Fruit fly (Drosophila melanogaster) whole organism, embryonic: Measurements from ENCODE around the gene CG6067.

ENCODE experiments used
- ATbp ChIP-seq: fragments of 200-800 bp; sonication (Bioruptor generic); optimal IDR thresholded peaks from 2 replicates; lab custom pipeline; 2017; ENCODE audit warnings: missing biosample characterization, mild to moderate bottlenecking, missing genetic modification characterization, missing genetic modification reagents
- Bgb ChIP-seq: fragments of 200-800 bp; sonication (Bioruptor generic); IDR thresholded peaks from 2 replicates; pipeline ENCODE4 v1.3.6; 2022; ENCODE audit warnings: missing biosample characterization, missing genetic modification characterization; ENCODE audit not compliant: partially characterized antibody
- Blimp-1 ChIP-seq: fragments of 200-800 bp; sonication (Bioruptor generic); optimal IDR thresholded peaks from 3 replicates; lab custom pipeline; 2018; ENCODE audit warnings: missing biosample characterization, missing genetic modification characterization, mild to moderate bottlenecking, moderate library complexity, missing genetic modification reagents
- CG10366 ChIP-seq: fragments of 200-800 bp; sonication (Bioruptor generic); IDR thresholded peaks from 2 replicates; pipeline ENCODE4 v1.3.6; 2022; ENCODE audit warnings: missing biosample characterization, missing genetic modification characterization
- CG12391 ChIP-seq: fragments of 200-800 bp; sonication (Bioruptor generic); optimal IDR thresholded peaks from 3 replicates; lab custom pipeline; 2018; ENCODE audit warnings: missing biosample characterization, mild to moderate bottlenecking, missing genetic modification characterization, moderate library complexity
- CG12942 ChIP-seq: fragments of 200-800 bp; sonication (Bioruptor generic); optimal IDR thresholded peaks from 3 replicates; lab custom pipeline; 2016; ENCODE audit warnings: missing biosample characterization, missing genetic modification characterization
- CG15479 ChIP-seq: fragments of 200-800 bp; sonication (Bioruptor generic); optimal IDR thresholded peaks from 3 replicates; lab custom pipeline; 2019; ENCODE audit warnings: missing biosample characterization, mild to moderate bottlenecking, missing genetic modification characterization, moderate library complexity
- CG17612 ChIP-seq: fragments of 200-800 bp; sonication (Bioruptor generic); IDR thresholded peaks from 2 replicates; pipeline ENCODE4 v1.3.6; 2022; ENCODE audit warnings: missing biosample characterization, missing genetic modification characterization
- CG17829 ChIP-seq: fragments of 200-800 bp; optimal IDR thresholded peaks from 2 replicates; lab custom pipeline; 2019; ENCODE audit warnings: missing biosample characterization, mild to moderate bottlenecking, missing genetic modification characterization, moderate library complexity
- CG2120 ChIP-seq: fragments of 200-800 bp; sonication (Bioruptor generic); optimal IDR thresholded peaks from 3 replicates; lab custom pipeline; 2016; ENCODE audit warnings: missing biosample characterization, missing genetic modification characterization
- CG2199 ChIP-seq: fragments of 200-800 bp; sonication (Bioruptor generic); IDR thresholded peaks from 3 replicates; pipeline ENCODE4 v1.3.6; 2022; ENCODE audit warnings: missing biosample characterization, missing genetic modification characterization
- CG2875 ChIP-seq: fragments of 200-800 bp; sonication (Bioruptor generic); optimal IDR thresholded peaks from 2 replicates; lab custom pipeline; 2017; ENCODE audit warnings: missing biosample characterization, mild to moderate bottlenecking, missing genetic modification characterization, missing genetic modification reagents
- CG31365 ChIP-seq: fragments of 200-800 bp; sonication (Bioruptor generic); optimal IDR thresholded peaks from 2 replicates; lab custom pipeline; 2018; ENCODE audit warnings: missing biosample characterization, mild to moderate bottlenecking, missing genetic modification characterization
- CG33213 ChIP-seq: fragments of 200-800 bp; sonication (Bioruptor generic); optimal IDR thresholded peaks from 3 replicates; lab custom pipeline; 2016; ENCODE audit warnings: missing biosample characterization, missing genetic modification characterization
- CG6272 ChIP-seq: fragments of 200-800 bp; sonication (Bioruptor generic); IDR thresholded peaks from 2 replicates; pipeline ENCODE4 v1.3.6; 2022; ENCODE audit warnings: missing biosample characterization, missing genetic modification characterization
- CG8290 ChIP-seq, 3 experiments: fragments of 200-800 bp; sonication (Bioruptor generic); optimal IDR thresholded peaks; 2 replicates each; lab custom pipeline; 2016 to 2019; ENCODE audit warnings: missing biosample characterization in 3 of 3, missing genetic modification characterization in 3 of 3, mild to moderate bottlenecking in 2 of 3, moderate library complexity in 1 of 3
- CrebB ChIP-seq: fragments of 200-800 bp; sonication (Bioruptor generic); optimal IDR thresholded peaks from 3 replicates; lab custom pipeline; 2018; ENCODE audit warnings: missing biosample characterization, mild to moderate bottlenecking, missing genetic modification characterization
- Dbx ChIP-seq: fragments of 200-800 bp; sonication (Bioruptor generic); IDR thresholded peaks from 3 replicates; pipeline ENCODE4 v1.3.6; 2022; ENCODE audit warnings: missing biosample characterization, missing genetic modification characterization
- Doc2 ChIP-seq: fragments of 200-800 bp; sonication (Bioruptor generic); IDR thresholded peaks from 2 replicates; pipeline ENCODE4 v1.3.6; 2022; ENCODE audit warnings: missing biosample characterization, missing genetic modification characterization
- Ets65A ChIP-seq: fragments of 200-800 bp; sonication (Bioruptor generic); peaks from one replicate; lab custom pipeline; 2016; ENCODE audit warnings: missing biosample characterization, missing genetic modification characterization
- Fer1 ChIP-seq: fragments of 200-800 bp; sonication (Bioruptor generic); optimal IDR thresholded peaks from 2 replicates; lab custom pipeline; 2017; ENCODE audit warnings: missing biosample characterization, mild to moderate bottlenecking, missing genetic modification characterization
- HLHmδ ChIP-seq: fragments of 200-800 bp; sonication (Bioruptor generic); optimal IDR thresholded peaks from 2 replicates; lab custom pipeline; 2018; ENCODE audit warnings: missing biosample characterization, mild to moderate bottlenecking, missing genetic modification characterization, moderate library complexity
- HmgD ChIP-seq: fragments of 200-800 bp; sonication (Bioruptor generic); optimal IDR thresholded peaks from 3 replicates; lab custom pipeline; 2016; ENCODE audit warnings: missing biosample characterization, missing genetic modification characterization
- Lhr ChIP-seq: fragments of 200-800 bp; sonication (Bioruptor generic); optimal IDR thresholded peaks from 3 replicates; lab custom pipeline; 2017; ENCODE audit warnings: mild to moderate bottlenecking, missing biosample characterization, missing genetic modification reagents, missing genetic modification characterization
- Neu2 ChIP-seq: fragments of 200-800 bp; sonication (Bioruptor generic); optimal IDR thresholded peaks from 3 replicates; lab custom pipeline; 2016; ENCODE audit warnings: missing biosample characterization, missing genetic modification characterization, borderline replicate concordance
- NfI ChIP-seq: fragments of 200-800 bp; sonication (Bioruptor generic); optimal IDR thresholded peaks from 3 replicates; lab custom pipeline; 2018; ENCODE audit warnings: missing biosample characterization, mild to moderate bottlenecking, missing genetic modification characterization, moderate library complexity
- Poxn ChIP-seq: fragments of 200-800 bp; sonication (Bioruptor generic); IDR thresholded peaks from 2 replicates; pipeline ENCODE4 v1.3.6; 2022; ENCODE audit warnings: missing biosample characterization, missing genetic modification characterization
- ase ChIP-seq: fragments of 200-800 bp; sonication (Bioruptor generic); IDR thresholded peaks from 3 replicates; pipeline ENCODE4 v1.3.6; 2022; ENCODE audit warnings: missing biosample characterization, missing genetic modification characterization
- bbx ChIP-seq: fragments of 200-800 bp; sonication (Bioruptor generic); IDR thresholded peaks from 2 replicates; pipeline ENCODE4 v1.3.6; 2022; ENCODE audit warnings: missing biosample characterization, missing genetic modification characterization; ENCODE audit not compliant: partially characterized antibody
- bsh ChIP-seq, 2 experiments: fragments of 200-800 bp; sonication (Bioruptor generic); optimal IDR thresholded peaks; 2 replicates each; lab custom pipeline; 2017 to 2018; ENCODE audit warnings: mild to moderate bottlenecking in 2 of 2, missing biosample characterization in 2 of 2, missing genetic modification characterization in 2 of 2, moderate library complexity in 1 of 2
- chm ChIP-seq: fragments of 200-800 bp; sonication (Bioruptor generic); IDR thresholded peaks from 2 replicates; pipeline ENCODE4 v1.3.6; 2022; ENCODE audit warnings: missing biosample characterization, missing genetic modification characterization
- disco-r ChIP-seq: fragments of 200-800 bp; sonication (Bioruptor generic); optimal IDR thresholded peaks from 2 replicates; lab custom pipeline; 2016; ENCODE audit warnings: missing biosample characterization, missing genetic modification characterization
- gfzf ChIP-seq: fragments of 200-800 bp; sonication (Bioruptor generic); optimal IDR thresholded peaks from 2 replicates; lab custom pipeline; 2016; ENCODE audit warnings: missing biosample characterization, mild to moderate bottlenecking, missing genetic modification characterization, moderate library complexity
- nerfin-2 ChIP-seq: fragments of 200-800 bp; sonication (Bioruptor generic); IDR thresholded peaks from 2 replicates; pipeline ENCODE4 v1.3.6; 2022; ENCODE audit warnings: missing biosample characterization, missing genetic modification characterization; ENCODE audit not compliant: partially characterized antibody
- pho ChIP-seq: fragments of 200-800 bp; sonication (Bioruptor generic); optimal IDR thresholded peaks from 2 replicates; lab custom pipeline; 2016; ENCODE audit warnings: missing biosample characterization, missing genetic modification characterization
- pita ChIP-seq: fragments of 200-800 bp; sonication (Bioruptor generic); optimal IDR thresholded peaks from 2 replicates; lab custom pipeline; 2017; ENCODE audit warnings: missing biosample characterization, mild to moderate bottlenecking, missing genetic modification characterization
- pzg ChIP-seq: fragments of 200-800 bp; sonication (Bioruptor generic); optimal IDR thresholded peaks from 3 replicates; lab custom pipeline; 2018; ENCODE audit warnings: missing biosample characterization, mild to moderate bottlenecking, missing genetic modification characterization, moderate library complexity
- stwl ChIP-seq: fragments of 200-800 bp; sonication (Bioruptor generic); optimal IDR thresholded peaks from 3 replicates; lab custom pipeline; 2018; ENCODE audit warnings: missing biosample characterization, mild to moderate bottlenecking, missing genetic modification characterization, moderate library complexity
- trem ChIP-seq: fragments of 200-800 bp; optimal IDR thresholded peaks from 3 replicates; lab custom pipeline; 2019; ENCODE audit warnings: missing biosample characterization, mild to moderate bottlenecking, missing genetic modification characterization, moderate library complexity
- zen ChIP-seq: fragments of 200-800 bp; sonication (Bioruptor generic); optimal IDR thresholded peaks from 3 replicates; lab custom pipeline; 2018; ENCODE audit warnings: missing biosample characterization, mild to moderate bottlenecking, missing genetic modification characterization, moderate library complexity

Gene CG6067

dm6 chrX:5992141-5992540 lies 36.7 kb downstream of the CG6067 start (continued):
- TF ChIP-seq stwl (peak; percentile 60), trem (tag; lab: Kevin White, UChicago) (peak; percentile 35), NfI (GFP tag; lab: Kevin White, UChicago) (peak; percentile 26), pzg (GFP tag; lab: Kevin White, UChicago) (peak; percentile 10), CG33213 (GFP tag; lab: Kevin White, UChicago) (peak; percentile 22), Neu2 (GFP tag; lab: Kevin White, UChicago) (no peak), chm (no peak), HLHmδ (peak; percentile 5), Ets65A (peak; percentile 76), bbx (GFP tag; lab: Robert Waterston, UW) (no peak), Poxn (GFP tag; lab: Robert Waterston, UW) (no peak), CG15479 (GFP tag; lab: Kevin White, UChicago) (peak; percentile 73), nerfin-2 (no peak), bsh (GFP tag; optimal IDR thresholded peaks at IDR 0.05; lab: Kevin White, UChicago) (peak in 1 of 2 experiments; percentile 7), Blimp-1 (GFP tag; lab: Kevin White, UChicago) (peak; percentile 0), pho (GFP tag; lab: Kevin White, UChicago) (no peak), CG17829 (tag; lab: Kevin White, UChicago) (peak; percentile 19), CG2199 (GFP tag; lab: Robert Waterston, UW) (peak; percentile 25; the same call in 1 of the 3 replicates), CG17612 (GFP tag; lab: Robert Waterston, UW) (no peak), CG2120 (GFP tag; lab: Kevin White, UChicago) (no peak), disco-r (GFP tag; lab: Kevin White, UChicago) (no peak), ase (GFP tag; lab: Robert Waterston, UW) (no peak), Bgb (peak; percentile 25; the same call in 1 of the 2 replicates), CrebB (tag; lab: Kevin White, UChicago) (no peak), Doc2 (GFP tag; lab: Robert Waterston, UW) (no peak), HmgD (GFP tag; lab: Kevin White, UChicago) (no peak), CG10366 (GFP tag; lab: Robert Waterston, UW) (0 out of 2 replicates have a peak, but pooled peaks have one; percentile 8), Lhr (GFP tag; lab: Kevin White, UChicago) (peak; percentile 44), Dbx (GFP tag; lab: Robert Waterston, UW) (no peak), gfzf (GFP tag; lab: Kevin White, UChicago) (peak; percentile 4), zen (tag; lab: Kevin White, UChicago) (peak; percentile 74), pita (GFP tag; lab: Kevin White, UChicago) (peak; percentile 91), Fer1 (GFP tag; lab: Kevin White, UChicago) (no peak), CG6272 (GFP tag; lab: Robert Waterston, UW) (peak; percentile 26; the same call in 1 of the 2 replicates), ATbp (GFP tag; lab: Kevin White, UChicago) (no peak), CG12391 (peak; percentile 7), CG8290 (GFP tag; optimal IDR thresholded peaks at IDR 0.05; lab: Kevin White, UChicago) (peak; percentile 37), CG8290 (tag; optimal IDR thresholded peaks at IDR 0.05; lab: Kevin White, UChicago) (peak in 1 of 2 experiments; percentile 67), CG2875 (no peak), CG12942 (GFP tag; lab: Kevin White, UChicago) (no peak), CG31365 (tag; lab: Kevin White, UChicago) (peak; percentile 96)
